Worm (Caenorhabditis elegans): Measurements from ENCODE around the gene T25B9.8.

Gene T25B9.8

ce11 chrIV:10779328-10779727 is 11.3 kb upstream of the T25B9.8 start:
- no peak for TF ChIP-seq sox-2 (GFP tag; IDR thresholded peaks at IDR 0.05)
- no peak for TF ChIP-seq ceh-9 (tag; optimal IDR thresholded peaks at IDR 0.05)

ce11 chrIV:10778582-10778981 is 10.6 kb upstream of the T25B9.8 start:
- no peak for TF ChIP-seq hlh-30 (tag; optimal IDR thresholded peaks at IDR 0.05; ENCODE audit: insufficient read depth)
- no peak for TF ChIP-seq zip-5 (tag; optimal IDR thresholded peaks at IDR 0.05)
- no peak for TF ChIP-seq sdc-2 (tag; optimal IDR thresholded peaks at IDR 0.05)
- no peak for TF ChIP-seq ztf-16 (tag; optimal IDR thresholded peaks at IDR 0.05)
- TF ChIP-seq unc-3 (GFP tag; conservative IDR thresholded peaks at IDR 0.05): no peak
- no peak for TF ChIP-seq unc-3 (tag; optimal IDR thresholded peaks at IDR 0.05)

ce11 chrIV:10777600-10777999 is 9.6 kb upstream of the T25B9.8 start:
- TF ChIP-seq elt-2 (tag; optimal IDR thresholded peaks at IDR 0.05) (peak; percentile 89), ceh-14 (tag; optimal IDR thresholded peaks at IDR 0.05) (no peak)

ce11 chrIV:10777076-10777475 is 9.1 kb upstream of the T25B9.8 start:
- TF ChIP-seq ceh-45 (GFP tag; IDR thresholded peaks at IDR 0.05) (no peak), ceh-14 (tag; optimal IDR thresholded peaks at IDR 0.05) (no peak)

DNA sequence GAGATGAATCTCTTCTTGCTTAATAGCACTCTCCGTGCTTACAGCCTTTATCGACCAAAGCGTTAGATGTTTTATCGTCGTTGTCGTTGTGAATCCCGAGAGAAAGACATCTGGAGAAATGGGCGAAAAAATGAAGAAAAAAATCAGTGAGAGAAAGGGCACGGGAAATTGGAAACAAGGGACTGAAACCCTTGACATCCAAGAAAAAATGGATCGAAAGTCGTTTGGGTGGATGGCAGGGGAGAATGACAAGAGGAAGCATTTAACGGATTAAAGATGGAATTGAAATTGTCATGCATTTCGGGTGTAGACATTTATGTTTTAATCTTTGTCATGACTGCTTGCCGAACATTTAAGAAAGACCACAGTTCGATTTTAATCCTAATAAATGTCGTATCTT is 5.8 kb upstream of the T25B9.8 start, which contains the start of gene inpp-1:
Gene inpp-1, minus strand, starts transcription at position 101 of the 400 bp plus-strand sequence.
- TF ChIP-seq C08G9.2 (tag; optimal IDR thresholded peaks at IDR 0.05): no peak

ce11 chrIV:10771296-10771695 is 3.3 kb upstream of the T25B9.8 start:
- TF ChIP-seq zip-5 (tag; optimal IDR thresholded peaks at IDR 0.05): no peak
- TF ChIP-seq hlh-6 (tag; optimal IDR thresholded peaks at IDR 0.05): no peak
- TF ChIP-seq ceh-22 (tag; optimal IDR thresholded peaks at IDR 0.05): no peak
- no peak for TF ChIP-seq ref-2 (tag; optimal IDR thresholded peaks at IDR 0.05)
- TF ChIP-seq lim-6 (tag; optimal IDR thresholded peaks at IDR 0.05): no peak

DNA sequence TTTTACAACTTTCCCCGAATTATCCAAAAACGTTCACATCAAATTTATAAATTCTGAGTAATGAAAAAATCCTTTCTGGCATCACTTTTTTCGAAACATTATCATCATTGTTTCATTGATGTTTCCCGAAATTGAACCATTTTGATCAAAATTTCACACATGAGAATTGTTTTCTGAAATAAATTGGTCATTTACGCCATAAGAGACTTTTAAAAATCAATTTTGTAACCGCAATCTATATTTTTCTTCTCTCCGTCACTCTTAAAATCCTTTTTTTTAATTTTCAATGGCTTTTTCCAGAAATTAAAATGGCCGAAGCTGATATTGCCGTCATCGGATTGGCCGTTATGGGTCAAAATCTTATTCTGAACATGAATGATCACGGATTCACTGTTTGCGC is 1.4 kb upstream of the T25B9.8 start, which contains the start of gene T25B9.9:
Gene T25B9.9, plus strand, starts transcription at position 301 of the 400 bp plus-strand sequence.
- no peak for TF ChIP-seq rnt-1 (tag; optimal IDR thresholded peaks at IDR 0.05)
- no peak for TF ChIP-seq K02D7.2 (tag; optimal IDR thresholded peaks at IDR 0.05)

ce11 chrIV:10766071-10766470 is 1.9 kb downstream of the T25B9.8 start:
- TF ChIP-seq tbx-2 (tag; optimal IDR thresholded peaks at IDR 0.05): no peak
- TF ChIP-seq pha-4 (tag; optimal IDR thresholded peaks at IDR 0.05): no peak
- no peak for TF ChIP-seq pag-3 (tag; optimal IDR thresholded peaks at IDR 0.05; ENCODE audit: borderline replicate concordance)
- no peak for TF ChIP-seq ceh-45 (GFP tag; IDR thresholded peaks at IDR 0.05)
- TF ChIP-seq ceh-14 (tag; optimal IDR thresholded peaks at IDR 0.05): no peak
- TF ChIP-seq pros-1 (tag; optimal IDR thresholded peaks at IDR 0.05): no peak
- no peak for TF ChIP-seq ceh-18 (tag; optimal IDR thresholded peaks at IDR 0.05)
- no peak for TF ChIP-seq npax-4 (tag; optimal IDR thresholded peaks at IDR 0.05)
- TF ChIP-seq ceh-34 (tag; optimal IDR thresholded peaks at IDR 0.05): no peak
- no peak for TF ChIP-seq ztf-16 (tag; optimal IDR thresholded peaks at IDR 0.05)
- TF ChIP-seq hlh-30 (tag; optimal IDR thresholded peaks at IDR 0.05; ENCODE audit: insufficient read depth): no peak
- TF ChIP-seq fkh-10 (GFP tag; optimal IDR thresholded peaks at IDR 0.05): no peak
- TF ChIP-seq hlh-15 (tag; optimal IDR thresholded peaks at IDR 0.05): no peak
- no peak for TF ChIP-seq fkh-6 (tag; optimal IDR thresholded peaks at IDR 0.05)
- no peak for TF ChIP-seq unc-55 (GFP tag; optimal IDR thresholded peaks at IDR 0.05)
- no peak for TF ChIP-seq hlh-13 (GFP tag; optimal IDR thresholded peaks at IDR 0.05)
